Worm (Caenorhabditis elegans) whole organism, L4 larva: ENCODE results near the gene let-721.

Source experiments
- F10B5.3 ChIP-seq: sonication (generic microtip); optimal IDR thresholded peaks from 2 replicates; lab custom pipeline; 2016; ENCODE audit warnings: mild to moderate bottlenecking, missing genetic modification characterization, missing compliant biosample characterization
- F26F4.8 ChIP-seq: fragments of 200-800 bp; sonication (Bioruptor generic); conservative IDR thresholded peaks from 2 replicates; pipeline ENCODE4 v1.3.6; 2022; ENCODE audit warnings: missing genetic modification characterization, missing compliant biosample characterization
- Y5F2A.4 ChIP-seq: fragments of 200-800 bp; sonication (Bioruptor generic); optimal IDR thresholded peaks from 2 replicates; lab custom pipeline; 2018; ENCODE audit warnings: mild to moderate bottlenecking, missing genetic modification characterization, missing compliant biosample characterization
- Y75B8A.6 ChIP-seq: fragments of 200-800 bp; sonication (Bioruptor generic); IDR thresholded peaks from 2 replicates; pipeline ENCODE4 v1.3.6; 2022; ENCODE audit warnings: missing genetic modification reagents, missing genetic modification characterization, missing compliant biosample characterization
- ZK337.2 ChIP-seq: fragments of 200-800 bp; sonication (Bioruptor generic); IDR thresholded peaks from 2 replicates; pipeline ENCODE4 v1.3.6; 2022; ENCODE audit warnings: missing genetic modification reagents, missing genetic modification characterization, missing compliant biosample characterization
- ZK546.5 ChIP-seq, 2 experiments: sonication (generic microtip); optimal IDR thresholded peaks; 2 replicates each; lab custom pipeline; 2017; ENCODE audit warnings: missing biosample characterization in 2 of 2, missing genetic modification characterization in 2 of 2
- ama-1 ChIP-seq: fragments of 150-350 bp; optimal IDR thresholded peaks from 2 replicates; lab custom pipeline; 2014; ENCODE audit warnings: inconsistent platforms, mixed read lengths
- arid-1 ChIP-seq: fragments of 200-800 bp; sonication (Bioruptor generic); conservative IDR thresholded peaks from 2 replicates; pipeline ENCODE4 v1.3.6; 2022; ENCODE audit warnings: missing genetic modification reagents, missing genetic modification characterization, missing compliant biosample characterization
- ceh-20 ChIP-seq: fragments of 200-800 bp; sonication (Bioruptor generic); IDR thresholded peaks from 2 replicates; pipeline ENCODE4 v1.3.6; 2022; ENCODE audit warnings: missing genetic modification reagents, missing genetic modification characterization, missing compliant biosample characterization
- ceh-62 ChIP-seq: sonication (generic microtip); optimal IDR thresholded peaks from 2 replicates; lab custom pipeline; 2017; ENCODE audit warnings: missing biosample characterization, missing genetic modification characterization
- ces-1 ChIP-seq: fragments of 150-350 bp; sonication (generic microtip); optimal IDR thresholded peaks from 4 replicates; lab custom pipeline; 2014; ENCODE audit warnings: missing biosample characterization, missing genetic modification reagents, missing genetic modification characterization
- daf-12 ChIP-seq: fragments of 150-350 bp; optimal IDR thresholded peaks from 2 replicates; lab custom pipeline; 2014; ENCODE audit warnings: missing biosample characterization, missing genetic modification reagents, missing genetic modification characterization
- daf-16 ChIP-seq, 3 experiments: sonication (generic microtip); optimal IDR thresholded peaks; 2 replicates each; lab custom pipeline; 2016 to 2017; ENCODE audit warnings: missing genetic modification characterization in 3 of 3, missing genetic modification reagents in 3 of 3, mild to moderate bottlenecking in 2 of 3, missing compliant biosample characterization in 2 of 3, missing biosample characterization in 1 of 3, moderate library complexity in 1 of 3
- daf-19 ChIP-seq: fragments of 200-800 bp; sonication (Bioruptor generic); conservative IDR thresholded peaks from 2 replicates; pipeline ENCODE4 v1.3.6; 2022; ENCODE audit warnings: missing genetic modification characterization, missing compliant biosample characterization
- dmd-8 ChIP-seq: fragments of 200-800 bp; sonication (Bioruptor generic); IDR thresholded peaks from 2 replicates; pipeline ENCODE4 v1.3.6; 2022; ENCODE audit warnings: missing genetic modification characterization, missing compliant biosample characterization
- egl-43 ChIP-seq: fragments of 200-800 bp; sonication (Bioruptor generic); IDR thresholded peaks from 2 replicates; pipeline ENCODE4 v1.3.6; 2022; ENCODE audit warnings: missing genetic modification reagents, missing genetic modification characterization, missing compliant biosample characterization
- fkh-10 ChIP-seq: fragments of 150-350 bp; optimal IDR thresholded peaks from 2 replicates; lab custom pipeline; 2014; ENCODE audit warnings: missing biosample characterization, missing genetic modification reagents, missing genetic modification characterization
- gei-8 ChIP-seq: fragments of 200-800 bp; sonication (Bioruptor generic); optimal IDR thresholded peaks from 2 replicates; lab custom pipeline; 2018; ENCODE audit warnings: mild to moderate bottlenecking, missing genetic modification characterization, missing compliant biosample characterization
- hmg-1.1 ChIP-seq: fragments of 200-800 bp; sonication (Bioruptor generic); IDR thresholded peaks from 2 replicates; pipeline ENCODE4 v1.3.6; 2022; ENCODE audit warnings: missing genetic modification reagents, missing genetic modification characterization, missing compliant biosample characterization
- lin-13 ChIP-seq: fragments of 150-350 bp; optimal IDR thresholded peaks from 2 replicates; lab custom pipeline; 2014; ENCODE audit warnings: missing biosample characterization, missing genetic modification reagents, missing genetic modification characterization
- lin-29 ChIP-seq: fragments of 200-800 bp; sonication (Bioruptor generic); IDR thresholded peaks from 2 replicates; pipeline ENCODE4 v1.3.6; 2022; ENCODE audit warnings: missing genetic modification reagents, missing genetic modification characterization, missing compliant biosample characterization
- lin-39 ChIP-seq: fragments of 150-350 bp; optimal IDR thresholded peaks from 2 replicates; lab custom pipeline; 2014; ENCODE audit warnings: missing biosample characterization, missing genetic modification reagents, missing genetic modification characterization
- lsy-2 ChIP-seq, 2 experiments: fragments of 150-350 bp in 1 of 2; sonication (generic microtip) in 1 of 2; optimal IDR thresholded peaks; 2 replicates each; lab custom pipeline; 2014 to 2017; ENCODE audit warnings: missing biosample characterization in 2 of 2, missing genetic modification characterization in 2 of 2
- madf-9 ChIP-seq: fragments of 200-800 bp; sonication (Bioruptor generic); conservative IDR thresholded peaks from 2 replicates; pipeline ENCODE4 v1.3.6; 2022; ENCODE audit warnings: missing genetic modification reagents, missing genetic modification characterization, missing compliant biosample characterization
- mdl-1 ChIP-seq, 2 experiments: fragments of 150-350 bp in 1 of 2; sonication (generic microtip) in 1 of 2; optimal IDR thresholded peaks; 2 replicates each; lab custom pipeline; 2014 to 2017; ENCODE audit warnings: missing biosample characterization in 2 of 2, missing genetic modification characterization in 2 of 2
- mep-1 ChIP-seq: fragments of 150-350 bp; sonication (generic microtip); optimal IDR thresholded peaks from 3 replicates; lab custom pipeline; 2014; ENCODE audit warnings: missing biosample characterization, missing genetic modification characterization
- nhr-10 ChIP-seq: fragments of 150-350 bp; optimal IDR thresholded peaks from 2 replicates; lab custom pipeline; 2014; ENCODE audit warnings: missing biosample characterization, missing genetic modification characterization
- nhr-11 ChIP-seq: fragments of 150-350 bp; optimal IDR thresholded peaks from 2 replicates; lab custom pipeline; 2014; ENCODE audit warnings: missing biosample characterization, missing genetic modification characterization
- nhr-237 ChIP-seq: sonication (generic microtip); optimal IDR thresholded peaks from 2 replicates; lab custom pipeline; 2017; ENCODE audit warnings: missing biosample characterization, missing genetic modification characterization
- nhr-25 ChIP-seq: sonication (generic microtip); optimal IDR thresholded peaks from 2 replicates; lab custom pipeline; 2017; ENCODE audit warnings: missing genetic modification characterization, mild to moderate bottlenecking, missing compliant biosample characterization, antibody characterized with exemption, moderate library complexity, borderline replicate concordance; ENCODE audit not compliant: insufficient read depth
- php-3 ChIP-seq: fragments of 200-800 bp; sonication (Bioruptor generic); IDR thresholded peaks from 2 replicates; pipeline ENCODE4 v1.3.6; 2022; ENCODE audit warnings: missing genetic modification reagents, missing genetic modification characterization, missing compliant biosample characterization
- rbr-2 ChIP-seq: sonication (generic microtip); optimal IDR thresholded peaks from 2 replicates; lab custom pipeline; 2016; ENCODE audit warnings: missing genotype, missing genetic modification characterization, missing compliant biosample characterization
- saeg-2 ChIP-seq: fragments of 200-800 bp; sonication (Bioruptor generic); IDR thresholded peaks from 2 replicates; pipeline ENCODE4 v1.3.6; 2022; ENCODE audit warnings: missing genetic modification reagents, missing genetic modification characterization, missing compliant biosample characterization
- sdz-12 ChIP-seq: fragments of 200-800 bp; sonication (Bioruptor generic); optimal IDR thresholded peaks from 2 replicates; lab custom pipeline; 2018; ENCODE audit warnings: mild to moderate bottlenecking, missing genetic modification characterization, missing compliant biosample characterization
- set-16 ChIP-seq: fragments of 200-800 bp; sonication (Bioruptor generic); IDR thresholded peaks from 2 replicates; pipeline ENCODE4 v1.3.6; 2022; ENCODE audit warnings: missing genetic modification reagents, missing genetic modification characterization, missing compliant biosample characterization
- skn-1 ChIP-seq: fragments of 150-350 bp; optimal IDR thresholded peaks from 2 replicates; lab custom pipeline; 2014; ENCODE audit warnings: missing biosample characterization, missing genetic modification characterization
- snpc-1.2 ChIP-seq: fragments of 200-800 bp; sonication (Bioruptor generic); IDR thresholded peaks from 2 replicates; pipeline ENCODE4 v1.3.6; 2022; ENCODE audit warnings: missing genetic modification reagents, missing genetic modification characterization, missing compliant biosample characterization
- snpc-4 ChIP-seq: fragments of 150-350 bp; optimal IDR thresholded peaks from 2 replicates; lab custom pipeline; 2014; ENCODE audit warnings: missing biosample characterization, missing genetic modification characterization
- spr-1 ChIP-seq: sonication (generic microtip); optimal IDR thresholded peaks from 2 replicates; lab custom pipeline; 2016; ENCODE audit warnings: mild to moderate bottlenecking, missing genetic modification characterization, missing compliant biosample characterization
- zfp-2 ChIP-seq: sonication (generic microtip); optimal IDR thresholded peaks from 2 replicates; lab custom pipeline; 2016; ENCODE audit warnings: mild to moderate bottlenecking, missing genetic modification characterization, missing compliant biosample characterization
- zip-11 ChIP-seq: fragments of 200-800 bp; sonication (Bioruptor generic); IDR thresholded peaks from 2 replicates; pipeline ENCODE4 v1.3.6; 2022; ENCODE audit warnings: missing genetic modification characterization, missing compliant biosample characterization
- ztf-7 ChIP-seq: fragments of 150-350 bp; optimal IDR thresholded peaks from 2 replicates; lab custom pipeline; 2014; ENCODE audit warnings: missing biosample characterization, missing genetic modification characterization

let-721 gene

ce11 chrIII:6431766-6432228, 14.9 kb downstream of the let-721 start, which contains the start of the genes mrps-17 and txdc-9 (continued):
- TF ChIP-seq lin-29 (GFP tag; lab: Robert Waterston, UW), result no peak
- no peak for TF ChIP-seq daf-16 (GFP tag; optimal IDR thresholded peaks at IDR 0.05; lab: Kevin White, UChicago)
- no peak for TF ChIP-seq daf-16 (tag; optimal IDR thresholded peaks at IDR 0.05; lab: Kevin White, UChicago)
- TF ChIP-seq madf-9, result no peak
- no peak for TF ChIP-seq daf-19 (GFP tag; lab: Robert Waterston, UW)
- TF ChIP-seq nhr-11 (tag; lab: Kevin White, UChicago), result no peak
- no peak for TF ChIP-seq ZK546.5 (tag; optimal IDR thresholded peaks at IDR 0.05; lab: Kevin White, UChicago)
- TF ChIP-seq zip-11, result no peak
- TF ChIP-seq skn-1 (tag; lab: Kevin White, UChicago), result no peak
- no peak for TF ChIP-seq set-16 (GFP tag; lab: Robert Waterston, UW)
- TF ChIP-seq zfp-2 (tag; lab: Kevin White, UChicago), result no peak
- TF ChIP-seq php-3, result no peak
- TF ChIP-seq egl-43 (GFP tag; lab: Robert Waterston, UW), result no peak
- TF ChIP-seq snpc-4 (tag; lab: Kevin White, UChicago), result no peak
- no peak for TF ChIP-seq Y5F2A.4 (GFP tag; lab: Kevin White, UChicago)
- TF ChIP-seq nhr-25, result no peak
- TF ChIP-seq ceh-62 (tag; lab: Kevin White, UChicago), result no peak
- no peak for TF ChIP-seq Y75B8A.6 (GFP tag; lab: Robert Waterston, UW)
- peak; percentile 30 for TF ChIP-seq fkh-10 (GFP tag; lab: Kevin White, UChicago)
- TF ChIP-seq dmd-8 (GFP tag; lab: Robert Waterston, UW), result no peak
- TF ChIP-seq lin-13 (GFP tag; lab: Kevin White, UChicago), result peak; percentile 31
- no peak; the same call in 1 of the 2 replicates for TF ChIP-seq arid-1 (GFP tag; lab: Robert Waterston, UW)
- TF ChIP-seq ces-1 (GFP tag; lab: Kevin White, UChicago), result peak; percentile 63
- TF ChIP-seq rbr-2 (tag; lab: Kevin White, UChicago), result peak; percentile 73
- TF ChIP-seq ama-1 (lab: Kevin White, UChicago), result no peak
- TF ChIP-seq ceh-20 (GFP tag; lab: Robert Waterston, UW), result no peak
- peak; percentile 17 to 92 for TF ChIP-seq lsy-2 (tag; optimal IDR thresholded peaks at IDR 0.05; lab: Kevin White, UChicago)
- TF ChIP-seq ZK337.2 (GFP tag; lab: Robert Waterston, UW), result no peak
- peak; percentile 61 for TF ChIP-seq hmg-1.1 (GFP tag; lab: Robert Waterston, UW)

ce11 chrIII:6430834-6431233, 15.9 kb downstream of the let-721 start, which contains the start of gene popl-1:
TSS of gene popl-1 (minus strand) at chrIII:6430934.
- TF ChIP-seq hmg-1.1 (GFP tag; lab: Robert Waterston, UW) (no peak), daf-12 (tag; lab: Kevin White, UChicago) (no peak), nhr-10 (no peak), mdl-1 (tag; optimal IDR thresholded peaks at IDR 0.05; lab: Kevin White, UChicago) (no peak), gei-8 (GFP tag; lab: Kevin White, UChicago) (no peak), ceh-20 (GFP tag; lab: Robert Waterston, UW) (no peak), nhr-237 (tag; lab: Kevin White, UChicago) (no peak), mep-1 (tag; lab: Kevin White, UChicago) (no peak), set-16 (GFP tag; lab: Robert Waterston, UW) (no peak), lin-39 (no peak), F26F4.8 (no peak), dmd-8 (GFP tag; lab: Robert Waterston, UW) (no peak), daf-16 (GFP tag; optimal IDR thresholded peaks at IDR 0.05; lab: Kevin White, UChicago) (no peak), daf-16 (tag; optimal IDR thresholded peaks at IDR 0.05; lab: Kevin White, UChicago) (no peak), ztf-7 (tag; lab: Kevin White, UChicago) (no peak), spr-1 (tag; lab: Kevin White, UChicago) (no peak), egl-43 (GFP tag; lab: Robert Waterston, UW) (no peak), sdz-12 (GFP tag; lab: Kevin White, UChicago) (no peak), snpc-1.2 (GFP tag; lab: Robert Waterston, UW) (no peak), F10B5.3 (tag; lab: Kevin White, UChicago) (no peak), saeg-2 (GFP tag; lab: Robert Waterston, UW) (no peak)
